Worm (Caenorhabditis elegans) whole organism, early embryonic: ENCODE results near the gene C44C10.11.

Source experiments
- B0310.2 ChIP-seq: sonication (generic microtip); optimal IDR thresholded peaks from 2 replicates; lab custom pipeline; 2016; ENCODE audit warnings: mild to moderate bottlenecking, missing genetic modification characterization, missing compliant biosample characterization
- F13C5.2 ChIP-seq: sonication (generic microtip); optimal IDR thresholded peaks from 2 replicates; lab custom pipeline; 2017; ENCODE audit warnings: mild to moderate bottlenecking, missing genetic modification characterization, inconsistent platforms, missing compliant biosample characterization
- aly-1 ChIP-seq: sonication (generic microtip); optimal IDR thresholded peaks from 2 replicates; lab custom pipeline; 2016; ENCODE audit warnings: missing genetic modification characterization, missing compliant biosample characterization
- ama-1 ChIP-seq: fragments of 150-350 bp; optimal IDR thresholded peaks from 2 replicates; lab custom pipeline; 2014
- ceh-13 ChIP-seq: fragments of 200-800 bp; sonication (Bioruptor generic); optimal IDR thresholded peaks from 2 replicates; lab custom pipeline; 2018; ENCODE audit warnings: mild to moderate bottlenecking, missing genetic modification characterization, missing compliant biosample characterization
- ceh-36 ChIP-seq: sonication (generic microtip); optimal IDR thresholded peaks from 2 replicates; lab custom pipeline; 2016; ENCODE audit warnings: missing genetic modification characterization, inconsistent platforms, missing compliant biosample characterization
- ets-7 ChIP-seq: sonication (generic microtip); optimal IDR thresholded peaks from 2 replicates; lab custom pipeline; 2016; ENCODE audit warnings: missing genotype, missing genetic modification characterization, missing compliant biosample characterization
- flt-1 ChIP-seq: fragments of 200-800 bp; sonication (Bioruptor generic); IDR thresholded peaks from 2 replicates; pipeline ENCODE4 v1.3.6; 2022; ENCODE audit warnings: missing genetic modification characterization, missing compliant biosample characterization
- hmbx-1 ChIP-seq: sonication (generic microtip); optimal IDR thresholded peaks from 2 replicates; lab custom pipeline; 2016; ENCODE audit warnings: mild to moderate bottlenecking, missing genetic modification characterization, missing compliant biosample characterization
- hmg-4 ChIP-seq: fragments of 200-800 bp; sonication (Bioruptor generic); optimal IDR thresholded peaks from 2 replicates; lab custom pipeline; 2018; ENCODE audit warnings: mild to moderate bottlenecking, missing genetic modification characterization, missing compliant biosample characterization
- hnd-1 ChIP-seq: sonication (generic microtip); optimal IDR thresholded peaks from 2 replicates; lab custom pipeline; 2016; ENCODE audit warnings: missing genetic modification characterization, missing compliant biosample characterization
- pes-1 ChIP-seq: fragments of 200-800 bp; sonication (Bioruptor generic); IDR thresholded peaks from 2 replicates; pipeline ENCODE4 v1.3.6; 2022; ENCODE audit warnings: missing genetic modification reagents, missing genetic modification characterization, missing compliant biosample characterization
- scrt-1 ChIP-seq: fragments of 200-800 bp; sonication (Bioruptor generic); IDR thresholded peaks from 2 replicates; pipeline ENCODE4 v1.3.6; 2022; ENCODE audit warnings: missing genetic modification characterization, missing compliant biosample characterization
- sea-1 ChIP-seq: fragments of 200-800 bp; sonication (Bioruptor generic); conservative IDR thresholded peaks from 2 replicates; pipeline ENCODE4 v1.3.6; 2022; ENCODE audit warnings: missing genetic modification characterization, missing compliant biosample characterization
- tbx-11 ChIP-seq: fragments of 200-800 bp; sonication (Bioruptor generic); IDR thresholded peaks from 2 replicates; pipeline ENCODE4 v1.3.6; 2022; ENCODE audit warnings: missing genetic modification characterization, missing compliant biosample characterization
- tbx-37 ChIP-seq: fragments of 200-800 bp; sonication (Bioruptor generic); conservative IDR thresholded peaks from 2 replicates; pipeline ENCODE4 v1.3.6; 2022; ENCODE audit warnings: missing genetic modification reagents, missing genetic modification characterization, missing compliant biosample characterization
- tra-4 ChIP-seq: sonication (generic microtip); optimal IDR thresholded peaks from 2 replicates; lab custom pipeline; 2017; ENCODE audit warnings: missing genetic modification characterization, missing compliant biosample characterization

Gene C44C10.11

DNA sequence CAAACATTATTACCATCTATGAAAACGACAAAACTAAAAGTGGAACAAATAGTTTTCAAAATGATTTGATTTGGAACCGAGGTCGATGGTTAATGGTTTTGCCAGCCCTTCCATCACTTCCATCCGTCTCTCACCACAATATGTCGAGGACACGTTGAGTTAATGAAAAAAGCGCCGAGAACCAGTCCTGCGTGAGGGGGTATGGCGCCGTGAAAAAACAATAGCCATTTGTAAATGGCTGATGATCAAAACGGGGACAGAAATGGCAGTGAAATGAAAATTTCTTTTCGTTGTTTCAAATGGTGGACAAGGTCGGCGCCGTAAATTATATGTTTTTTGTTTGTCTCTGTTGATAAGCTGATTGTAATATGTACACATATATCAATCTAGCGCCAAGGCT is 9.9 kb upstream of the C44C10.11 start:
- TF ChIP-seq sea-1 (no peak), hmg-4 (GFP tag; lab: Kevin White, UChicago) (no peak), flt-1 (GFP tag; lab: Robert Waterston, UW) (no peak), tra-4 (tag; lab: Kevin White, UChicago) (no peak), B0310.2 (tag; lab: Kevin White, UChicago) (no peak), ceh-13 (GFP tag; lab: Kevin White, UChicago) (no peak), hmbx-1 (tag; lab: Kevin White, UChicago) (no peak), pes-1 (GFP tag; lab: Robert Waterston, UW) (no peak), ets-7 (tag; lab: Kevin White, UChicago) (no peak), tbx-11 (no peak), F13C5.2 (no peak), scrt-1 (GFP tag; lab: Robert Waterston, UW) (no peak), hnd-1 (no peak), ama-1 (no peak), ceh-36 (tag; lab: Kevin White, UChicago) (no peak), aly-1 (no peak), tbx-37 (no peak)

DNA sequence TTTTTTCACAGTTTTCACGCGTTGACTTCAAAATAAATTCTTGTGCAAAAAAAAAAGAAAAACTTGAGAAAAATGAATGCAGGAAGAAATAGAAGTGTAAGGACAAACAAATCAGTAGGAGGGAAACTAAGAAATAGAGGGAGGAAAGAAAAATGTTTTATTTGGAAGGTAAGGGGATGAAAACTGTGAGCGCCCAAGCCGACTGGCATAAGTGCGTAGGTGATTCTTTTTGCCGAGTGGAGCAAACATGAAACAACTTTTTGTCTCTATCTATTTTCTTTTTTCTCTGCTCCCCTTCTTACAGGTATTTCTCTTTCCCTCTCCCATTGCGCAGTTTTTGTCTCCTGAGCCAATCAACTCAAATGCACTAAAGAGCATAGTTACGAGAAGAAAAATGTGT is 8.6 kb upstream of the C44C10.11 start:
- TF ChIP-seq tbx-37, result no peak
- no peak for TF ChIP-seq ama-1
- TF ChIP-seq ets-7 (tag; lab: Kevin White, UChicago), result no peak
- no peak for TF ChIP-seq hmbx-1 (tag; lab: Kevin White, UChicago)
- no peak for TF ChIP-seq B0310.2 (tag; lab: Kevin White, UChicago)
- no peak for TF ChIP-seq hmg-4 (GFP tag; lab: Kevin White, UChicago)
- TF ChIP-seq hnd-1, result no peak
- TF ChIP-seq F13C5.2, result no peak
- no peak for TF ChIP-seq tbx-11
- no peak for TF ChIP-seq aly-1
- TF ChIP-seq ceh-13 (GFP tag; lab: Kevin White, UChicago), result no peak
- TF ChIP-seq flt-1 (GFP tag; lab: Robert Waterston, UW), result no peak
- TF ChIP-seq ceh-36 (tag; lab: Kevin White, UChicago), result no peak
- TF ChIP-seq tra-4 (tag; lab: Kevin White, UChicago), result no peak
- no peak for TF ChIP-seq scrt-1 (GFP tag; lab: Robert Waterston, UW)
- TF ChIP-seq pes-1 (GFP tag; lab: Robert Waterston, UW), result no peak
- TF ChIP-seq sea-1, result no peak

ce11 chrX:11716463-11716960 is 6.4 kb upstream of the C44C10.11 start, which contains the start of gene C44C10.9:
Gene C44C10.9 (minus strand): TSS chrX:11716513.
- no peak for TF ChIP-seq hmbx-1 (tag; lab: Kevin White, UChicago)
- no peak for TF ChIP-seq aly-1
- no peak for TF ChIP-seq scrt-1 (GFP tag; lab: Robert Waterston, UW)
- no peak for TF ChIP-seq F13C5.2
- no peak for TF ChIP-seq ceh-36 (tag; lab: Kevin White, UChicago)
- TF ChIP-seq sea-1, result no peak
- TF ChIP-seq flt-1 (GFP tag; lab: Robert Waterston, UW), result no peak
- no peak for TF ChIP-seq hmg-4 (GFP tag; lab: Kevin White, UChicago)
- TF ChIP-seq pes-1 (GFP tag; lab: Robert Waterston, UW), result no peak

DNA sequence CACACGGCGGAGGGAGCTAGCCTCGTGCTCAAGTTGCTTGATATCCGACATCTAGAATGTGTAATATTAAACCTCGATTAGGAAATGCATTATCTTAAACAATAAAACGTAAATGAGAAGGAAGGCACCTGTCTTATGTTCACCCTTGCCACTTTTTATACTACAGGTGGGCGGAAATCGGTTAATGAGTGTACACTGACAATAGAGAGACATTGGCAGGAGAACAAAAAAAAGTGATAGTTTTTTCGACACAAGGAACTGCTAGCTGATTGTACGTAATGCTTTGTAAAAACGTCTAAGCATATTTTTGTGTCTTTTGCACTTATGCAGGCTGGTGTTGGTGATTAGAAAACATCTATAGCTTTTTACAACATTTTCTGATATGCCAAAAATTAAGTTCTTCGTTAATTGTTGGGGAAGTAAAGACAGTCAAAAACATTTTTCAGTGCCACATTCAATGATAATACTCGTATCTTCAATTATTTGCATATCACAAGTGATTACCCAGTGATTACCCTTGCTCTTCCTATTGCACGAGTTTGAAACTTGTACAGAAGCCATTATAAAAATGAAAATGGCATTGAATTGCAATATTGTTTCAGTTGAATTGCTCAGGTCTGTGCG is 2.2 kb upstream of the C44C10.11 start, which contains the start of gene col-180:
Gene col-180 (minus strand): TSS at position 51 of the 624 bp plus-strand sequence.
- no peak for TF ChIP-seq tra-4 (tag; lab: Kevin White, UChicago)
- no peak for TF ChIP-seq hmg-4 (GFP tag; lab: Kevin White, UChicago)
- no peak for TF ChIP-seq hnd-1
- TF ChIP-seq tbx-11, result no peak
- TF ChIP-seq B0310.2 (tag; lab: Kevin White, UChicago), result no peak
- TF ChIP-seq ets-7 (tag; lab: Kevin White, UChicago), result no peak
- TF ChIP-seq F13C5.2, result no peak
- no peak for TF ChIP-seq ceh-36 (tag; lab: Kevin White, UChicago)
- TF ChIP-seq pes-1 (GFP tag; lab: Robert Waterston, UW), result no peak
- no peak for TF ChIP-seq flt-1 (GFP tag; lab: Robert Waterston, UW)
- TF ChIP-seq sea-1, result no peak
- no peak for TF ChIP-seq ceh-13 (GFP tag; lab: Kevin White, UChicago)
- no peak for TF ChIP-seq ama-1
- TF ChIP-seq scrt-1 (GFP tag; lab: Robert Waterston, UW), result no peak
- no peak for TF ChIP-seq aly-1

DNA sequence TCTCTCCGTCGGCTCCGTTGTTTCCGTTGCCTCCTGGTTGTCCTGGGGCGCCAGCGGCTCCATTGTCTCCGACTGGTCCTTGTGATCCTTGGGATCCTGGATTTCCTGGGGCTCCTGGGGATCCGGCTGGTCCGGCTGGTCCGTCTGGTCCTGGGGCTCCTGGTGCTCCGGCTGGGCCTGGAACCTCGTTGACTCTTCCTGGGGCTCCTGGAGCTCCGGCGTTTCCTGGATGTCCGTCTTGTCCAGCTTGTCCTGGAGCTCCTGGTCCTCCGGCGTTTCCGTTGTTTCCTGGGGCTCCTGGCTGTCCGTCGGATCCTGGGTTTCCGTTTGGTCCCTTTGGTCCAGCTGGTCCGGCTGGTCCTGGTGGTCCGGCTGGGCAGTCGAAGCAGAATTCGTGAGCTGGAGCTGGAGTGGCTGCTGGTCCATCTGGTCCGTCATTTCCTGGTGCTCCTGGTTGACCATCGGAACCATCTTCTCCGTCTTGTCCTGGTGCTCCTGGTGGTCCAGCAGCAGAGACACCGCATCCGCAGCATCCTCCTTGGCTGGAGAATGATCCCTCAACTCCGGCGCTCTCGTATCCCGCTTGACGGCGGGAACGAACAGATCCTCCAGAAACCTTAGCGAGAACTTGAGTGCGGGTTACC is 1.4 kb upstream of the C44C10.11 start:
- TF ChIP-seq ceh-36 (tag; lab: Kevin White, UChicago) (no peak), hmg-4 (GFP tag; lab: Kevin White, UChicago) (no peak), hmbx-1 (tag; lab: Kevin White, UChicago) (no peak), ets-7 (tag; lab: Kevin White, UChicago) (no peak), pes-1 (GFP tag; lab: Robert Waterston, UW) (no peak), tra-4 (tag; lab: Kevin White, UChicago) (no peak), ama-1 (no peak), flt-1 (GFP tag; lab: Robert Waterston, UW) (no peak), aly-1 (no peak), B0310.2 (tag; lab: Kevin White, UChicago) (no peak), sea-1 (no peak), tbx-11 (no peak), ceh-13 (GFP tag; lab: Kevin White, UChicago) (no peak), scrt-1 (GFP tag; lab: Robert Waterston, UW) (no peak), hnd-1 (no peak), F13C5.2 (no peak), tbx-37 (no peak)

DNA sequence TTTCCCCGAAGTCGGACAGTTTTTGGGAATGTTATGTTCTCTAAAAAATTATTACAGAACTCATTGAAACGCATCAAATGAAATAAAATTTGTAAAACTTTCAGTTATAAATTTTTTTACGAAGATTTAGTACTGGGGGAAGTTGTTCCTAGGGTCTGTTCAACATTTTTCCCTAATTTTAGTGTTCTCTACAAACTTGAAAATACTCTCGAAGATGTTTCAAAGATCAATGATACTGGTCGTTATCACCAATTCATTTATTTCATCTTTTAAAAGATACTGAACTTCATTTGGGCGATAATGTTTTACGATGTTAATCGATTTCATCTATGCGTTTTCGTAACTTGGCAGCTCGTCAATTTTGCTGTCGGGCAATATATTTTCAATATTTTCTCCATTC is 7.9 kb downstream of the C44C10.11 start, which contains the start of gene C44C10.3:
Gene C44C10.3 (plus strand): TSS at position 301 of the 400 bp plus-strand sequence.
- TF ChIP-seq ama-1 (no peak), flt-1 (GFP tag; lab: Robert Waterston, UW) (no peak), tbx-37 (no peak), hmbx-1 (tag; lab: Kevin White, UChicago) (no peak), ceh-36 (tag; lab: Kevin White, UChicago) (no peak), ceh-13 (GFP tag; lab: Kevin White, UChicago) (no peak), tbx-11 (no peak), hnd-1 (no peak), tra-4 (tag; lab: Kevin White, UChicago) (no peak), sea-1 (no peak), pes-1 (GFP tag; lab: Robert Waterston, UW) (no peak), ets-7 (tag; lab: Kevin White, UChicago) (no peak), aly-1 (no peak), F13C5.2 (no peak), hmg-4 (GFP tag; lab: Kevin White, UChicago) (no peak), B0310.2 (tag; lab: Kevin White, UChicago) (no peak)
